Fruit fly (Drosophila melanogaster): ENCODE results near the gene CG31913.
A peak's percentile ranks its signal among the peaks of the same experiment; 100 is the strongest.

Gene CG31913

dm6 chr2L:5771179-5771578, 12.7 kb upstream of the CG31913 start (continued):
- TF ChIP-seq CG7963 (GFP tag; IDR thresholded peaks at IDR 0.05; ENCODE audit: partially characterized antibody) = no peak
- peak; percentile 1 for TF ChIP-seq CG15269 (tag; optimal IDR thresholded peaks at IDR 0.05)
- no peak for TF ChIP-seq z (GFP tag; IDR thresholded peaks at IDR 0.05)
- TF ChIP-seq CG2129 (GFP tag; IDR thresholded peaks at IDR 0.05; ENCODE audit: partially characterized antibody) = no peak
- peak; percentile 46; the same call in 1 of the 2 replicates for TF ChIP-seq lmd (GFP tag; IDR thresholded peaks at IDR 0.05)
- TF ChIP-seq CG8765 (GFP tag; IDR thresholded peaks at IDR 0.05) = peak; percentile 21; the same call in 1 of the 2 replicates
- peak; percentile 16; the same call in 1 of the 2 replicates for TF ChIP-seq MBD-R2 (GFP tag; IDR thresholded peaks at IDR 0.05)
- TF ChIP-seq CG4820 (GFP tag; optimal IDR thresholded peaks at IDR 0.05) = peak; percentile 21
- no peak for TF ChIP-seq wor (GFP tag; IDR thresholded peaks at IDR 0.05)
- TF ChIP-seq Dip2 (GFP tag; IDR thresholded peaks at IDR 0.05) = no peak
- peak; percentile 1 for TF ChIP-seq CG9609 (GFP tag; optimal IDR thresholded peaks at IDR 0.05)
- peak; percentile 55; the same call in 1 of the 3 replicates for TF ChIP-seq dysf (GFP tag; IDR thresholded peaks at IDR 0.05)
- peak; percentile 58; the same call in 1 of the 2 replicates for TF ChIP-seq inv (GFP tag; IDR thresholded peaks at IDR 0.05; ENCODE audit: partially characterized antibody)
- TF ChIP-seq Meics (GFP tag; optimal IDR thresholded peaks at IDR 0.05) = peak; percentile 41
- TF ChIP-seq CG4730 (GFP tag; IDR thresholded peaks at IDR 0.05) = peak; percentile 15; the same call in 1 of the 2 replicates
- peak; percentile 86 for TF ChIP-seq Med (GFP tag)
- peak; percentile 58; the same call in 3 of the 4 replicates for TF ChIP-seq Gug (GFP tag; IDR thresholded peaks at IDR 0.05)
- TF ChIP-seq yki (optimal IDR thresholded peaks at IDR 0.05) = peak; percentile 52

- TF ChIP-seq gcm (GFP tag; optimal IDR thresholded peaks at IDR 0.05) (peak; percentile 46), CG2199 (GFP tag; IDR thresholded peaks at IDR 0.05) (0 out of 3 replicates have a peak, but pooled peaks have one; percentile 52), Rx (GFP tag; IDR thresholded peaks at IDR 0.05) (no peak), exex (tag; optimal IDR thresholded peaks at IDR 0.05) (peak; percentile 11)
Observed at dm6 chr2L:5772262-5772661, 11.6 kb upstream of the CG31913 start.

- TF ChIP-seq D19A (tag; optimal IDR thresholded peaks at IDR 0.05) (no peak), Ssrp (tag; optimal IDR thresholded peaks at IDR 0.05) (no peak), p53 (GFP tag; optimal IDR thresholded peaks at IDR 0.05) (no peak), CG13894 (tag; optimal IDR thresholded peaks at IDR 0.05) (no peak), grau (tag; optimal IDR thresholded peaks at IDR 0.05) (peak; percentile 40), bab2 (GFP tag; optimal IDR thresholded peaks at IDR 0.05) (no peak), vvl (GFP tag; IDR thresholded peaks at IDR 0.05) (0 out of 2 replicates have a peak, but pooled peaks have one; percentile 11), dan (GFP tag; IDR thresholded peaks at IDR 0.05) (no peak), CG17568 (GFP tag; optimal IDR thresholded peaks at IDR 0.05) (no peak), phol (tag; optimal IDR thresholded peaks at IDR 0.05) (no peak), lab (GFP tag; optimal IDR thresholded peaks at IDR 0.05) (peak; percentile 63), B-H2 (GFP tag; optimal IDR thresholded peaks at IDR 0.05) (no peak), onecut (GFP tag; IDR thresholded peaks at IDR 0.05) (no peak), Chrac-16 (GFP tag; optimal IDR thresholded peaks at IDR 0.05) (no peak), Dek (tag; optimal IDR thresholded peaks at IDR 0.05) (no peak), CG12659 (GFP tag; optimal IDR thresholded peaks at IDR 0.05) (no peak), sna (GFP tag; IDR thresholded peaks at IDR 0.05; ENCODE audit: partially characterized antibody) (no peak), Gsc (GFP tag; IDR thresholded peaks at IDR 0.05) (no peak), Dad (GFP tag; optimal IDR thresholded peaks at IDR 0.05) (no peak), Oaz (GFP tag; IDR thresholded peaks at IDR 0.05) (no peak), bbx (GFP tag; IDR thresholded peaks at IDR 0.05; ENCODE audit: partially characterized antibody) (peak; percentile 19; the same call in 1 of the 2 replicates), CG15073 (GFP tag; optimal IDR thresholded peaks at IDR 0.05) (no peak), CG10431 (GFP tag; optimal IDR thresholded peaks at IDR 0.05) (no peak), HLH4C (GFP tag; IDR thresholded peaks at IDR 0.05; ENCODE audit: partially characterized antibody) (peak; percentile 84), fru (optimal IDR thresholded peaks at IDR 0.05) (no peak), Ravus (GFP tag; IDR thresholded peaks at IDR 0.05) (no peak), CG8359 (GFP tag; optimal IDR thresholded peaks at IDR 0.05; ENCODE audit: borderline replicate concordance) (no peak), Hand (GFP tag; optimal IDR thresholded peaks at IDR 0.05) (no peak)
Observed at dm6 chr2L:5778157-5778556, 5.7 kb upstream of the CG31913 start.

Measured in whole organism, embryonic.